Fruit fly (Drosophila melanogaster): ENCODE data around the gene CG4440.
A peak's percentile ranks its signal among the peaks of the same experiment; 100 is the strongest.

The CG4440 gene

DNA sequence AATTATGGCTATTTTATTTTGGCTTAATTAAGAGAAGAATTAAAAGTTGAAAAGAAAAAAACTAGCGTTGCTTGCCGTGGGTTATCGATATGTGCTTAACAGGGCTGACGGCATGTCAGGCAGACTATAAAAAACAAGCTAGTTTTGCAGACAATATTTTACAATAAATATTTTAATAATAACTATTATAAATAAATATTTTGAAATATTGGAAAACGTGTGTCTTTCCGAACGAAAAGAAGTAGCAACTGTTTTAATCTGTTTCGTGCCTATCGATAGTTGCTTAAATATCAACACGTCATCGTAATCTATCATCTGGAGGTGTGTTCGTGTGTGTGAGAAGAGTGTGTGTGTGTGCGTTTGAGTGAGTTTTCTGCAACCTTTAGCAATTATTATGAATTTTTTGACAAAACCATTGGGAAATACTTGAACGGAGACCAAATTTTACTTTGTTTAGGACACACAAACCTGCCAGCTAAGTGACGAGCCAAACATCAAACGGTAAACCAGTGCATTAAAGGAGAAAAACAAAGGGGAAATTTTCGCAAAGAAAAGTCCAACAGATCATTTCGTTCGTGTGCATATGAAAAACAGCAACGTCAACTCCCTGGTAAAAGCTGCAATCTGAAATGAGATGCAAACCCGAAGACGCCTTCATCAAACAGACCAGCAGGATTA is 22.6 kb upstream of the CG4440 start, which contains the start of the genes CG5861 and Syx5 (continued):
- TF ChIP-seq CG8359 (GFP tag; optimal IDR thresholded peaks at IDR 0.05; ENCODE audit: borderline replicate concordance) (no peak), CG17359 (tag; optimal IDR thresholded peaks at IDR 0.05) (peak; percentile 93), Dip3 (GFP tag; optimal IDR thresholded peaks at IDR 0.05) (no peak), CoRest (tag; optimal IDR thresholded peaks at IDR 0.05) (peak; percentile 72), dimm (GFP tag; IDR thresholded peaks at IDR 0.05) (no peak), CG10959 (GFP tag; IDR thresholded peaks at IDR 0.05) (no peak), ems (GFP tag; optimal IDR thresholded peaks at IDR 0.05) (no peak), crc (GFP tag; optimal IDR thresholded peaks at IDR 0.05) (no peak), CG11398 (GFP tag; optimal IDR thresholded peaks at IDR 0.05) (no peak), CG16863 (GFP tag; optimal IDR thresholded peaks at IDR 0.05) (no peak), Dek (tag; optimal IDR thresholded peaks at IDR 0.05) (no peak), Sox102F (GFP tag; optimal IDR thresholded peaks at IDR 0.05) (no peak), run (tag; optimal IDR thresholded peaks at IDR 0.05) (no peak), Jarid2 (GFP tag; optimal IDR thresholded peaks at IDR 0.05) (no peak), Sry-β (GFP tag; optimal IDR thresholded peaks at IDR 0.05) (peak; percentile 85), nerfin-1 (tag; optimal IDR thresholded peaks at IDR 0.05) (peak; percentile 40), Neu2 (GFP tag; optimal IDR thresholded peaks at IDR 0.05; ENCODE audit: borderline replicate concordance) (no peak), tna (GFP tag; IDR thresholded peaks at IDR 0.05; ENCODE audit: partially characterized antibody) (peak; percentile 79), E2f1 (GFP tag; IDR thresholded peaks at IDR 0.05) (no peak), CG4424 (GFP tag; optimal IDR thresholded peaks at IDR 0.05) (peak; percentile 53), CG6689 (GFP tag; IDR thresholded peaks at IDR 0.05) (peak; percentile 29; the same call in 1 of the 2 replicates), Opbp (GFP tag; IDR thresholded peaks at IDR 0.05; ENCODE audit: partially characterized antibody) (peak; percentile 76; the same call in 2 of the 3 replicates), bbx (GFP tag; IDR thresholded peaks at IDR 0.05; ENCODE audit: partially characterized antibody) (no peak; the same call in none of the 2 replicates), CG17186 (GFP tag; optimal IDR thresholded peaks at IDR 0.05) (no peak), caup (GFP tag; optimal IDR thresholded peaks at IDR 0.05; ENCODE audit: severe bottlenecking) (peak; percentile 51), Bdp1 (GFP tag; optimal IDR thresholded peaks at IDR 0.05) (no peak), CG1647 (GFP tag; optimal IDR thresholded peaks at IDR 0.05) (no peak), schlank (tag; optimal IDR thresholded peaks at IDR 0.05) (no peak), ind (GFP tag; optimal IDR thresholded peaks at IDR 0.05) (peak; percentile 62), kah (GFP tag; optimal IDR thresholded peaks at IDR 0.05) (no peak), da (GFP tag; optimal IDR thresholded peaks at IDR 0.05) (no peak), CG17385 (GFP tag; optimal IDR thresholded peaks at IDR 0.05) (peak; percentile 46), Camta (GFP tag; optimal IDR thresholded peaks at IDR 0.05) (no peak), crp (GFP tag; optimal IDR thresholded peaks at IDR 0.05) (peak in 1 of 2 experiments; percentile 75), ttk (GFP tag; IDR thresholded peaks at IDR 0.05) (no peak), CG31441 (GFP tag; IDR thresholded peaks at IDR 0.05) (no peak; the same call in none of the 2 replicates), CG12744 (GFP tag; optimal IDR thresholded peaks at IDR 0.05) (no peak), CG17568 (GFP tag; optimal IDR thresholded peaks at IDR 0.05) (peak; percentile 10), gem (tag; optimal IDR thresholded peaks at IDR 0.05) (peak; percentile 76), fru (optimal IDR thresholded peaks at IDR 0.05) (no peak), CG8478 (optimal IDR thresholded peaks at IDR 0.05) (no peak), her (GFP tag; optimal IDR thresholded peaks at IDR 0.05) (no peak), br (optimal IDR thresholded peaks at IDR 0.05) (no peak), Dref (GFP tag; IDR thresholded peaks at IDR 0.05) (peak; percentile 75), CG13123 (GFP tag; optimal IDR thresholded peaks at IDR 0.05) (no peak), sisA (GFP tag; IDR thresholded peaks at IDR 0.05) (peak; percentile 46), CG30403 (GFP tag; optimal IDR thresholded peaks at IDR 0.05) (peak; percentile 67), Oaz (GFP tag; IDR thresholded peaks at IDR 0.05) (no peak), CG1602 (GFP tag; optimal IDR thresholded peaks at IDR 0.05) (no peak), grau (tag; optimal IDR thresholded peaks at IDR 0.05) (peak; percentile 74), CG9437 (GFP tag; optimal IDR thresholded peaks at IDR 0.05) (peak; percentile 7)
